Fruit fly (Drosophila melanogaster): ENCODE data around the gene Mkp3.

- TF ChIP-seq insv (optimal IDR thresholded peaks at IDR 0.05): no peak
- no peak for TF ChIP-seq ttk (optimal IDR thresholded peaks at IDR 0.05)
- no peak for TF ChIP-seq Sin3A (optimal IDR thresholded peaks at IDR 0.05)
These were observed 3.1 kb downstream of the Mkp3 start for dm6 chr3L:19083126-19083525.

Measured in Kc167 (cell line).